Worm (Caenorhabditis elegans): Measurements from ENCODE around the gene F14D2.7.

ce11 chrII:3340818-3341217 is 2.4 kb upstream of the F14D2.7 start:
- no peak for TF ChIP-seq pha-4 (GFP tag; IDR thresholded peaks at IDR 0.05)
- no peak for TF ChIP-seq pha-4 (tag; optimal IDR thresholded peaks at IDR 0.05)
- TF ChIP-seq ztf-11 (tag; optimal IDR thresholded peaks at IDR 0.05), result no peak
- TF ChIP-seq cey-2 (tag; optimal IDR thresholded peaks at IDR 0.05; ENCODE audit: borderline replicate concordance, insufficient read depth), result no peak

All from whole organism, L4 larva.